Fruit fly (Drosophila melanogaster) whole organism, wandering third instar larva: ENCODE data around the gene CG33253.

Source experiments
- Dfd ChIP-seq: fragments of >200 bp; optimal IDR thresholded peaks from 2 replicates; lab custom pipeline; 2017; ENCODE audit warnings: missing biosample characterization, missing genetic modification characterization
- GATAd ChIP-seq: sonication (Bioruptor generic); optimal IDR thresholded peaks from 2 replicates; lab custom pipeline; 2016; ENCODE audit warnings: missing biosample characterization, missing genetic modification characterization
- Hr78 ChIP-seq: fragments of >200 bp; optimal IDR thresholded peaks from 2 replicates; lab custom pipeline; 2017; ENCODE audit warnings: missing biosample characterization, missing genetic modification characterization
- Jra ChIP-seq: sonication (Bioruptor generic); optimal IDR thresholded peaks from 2 replicates; lab custom pipeline; 2016; ENCODE audit warnings: missing biosample characterization, missing genetic modification characterization
- Myc ChIP-seq: fragments of >200 bp; optimal IDR thresholded peaks from 2 replicates; lab custom pipeline; 2017
- br ChIP-seq: fragments of 200-800 bp; sonication (Bioruptor generic); optimal IDR thresholded peaks from 2 replicates; lab custom pipeline; 2016; ENCODE audit warnings: missing biosample characterization, missing genetic modification characterization
- h ChIP-seq: fragments of 200-800 bp; sonication (Bioruptor generic); optimal IDR thresholded peaks from 3 replicates; lab custom pipeline; 2016; ENCODE audit warnings: missing biosample characterization, mild to moderate bottlenecking, missing genetic modification characterization
- lola ChIP-seq: fragments of >200 bp; optimal IDR thresholded peaks from 2 replicates; lab custom pipeline; 2017; ENCODE audit warnings: missing biosample characterization, missing genetic modification characterization
- sage ChIP-seq: fragments of 200-800 bp; sonication (Bioruptor generic); optimal IDR thresholded peaks from 2 replicates; lab custom pipeline; 2016; ENCODE audit warnings: missing biosample characterization, mild to moderate bottlenecking, missing genetic modification characterization
- tai ChIP-seq: sonication (Bioruptor generic); optimal IDR thresholded peaks from 2 replicates; lab custom pipeline; 2016; ENCODE audit warnings: missing biosample characterization, missing genetic modification characterization
- usp ChIP-seq: fragments of >200 bp; optimal IDR thresholded peaks from 2 replicates; lab custom pipeline; 2017; ENCODE audit warnings: missing biosample characterization, missing genetic modification characterization

- TF ChIP-seq sage (GFP tag; lab: Kevin White, UChicago) = no peak
- no peak for TF ChIP-seq GATAd (GFP tag; lab: Kevin White, UChicago)
- no peak for TF ChIP-seq usp
- no peak for TF ChIP-seq Hr78 (GFP tag; lab: Kevin White, UChicago)
- TF ChIP-seq Dfd (GFP tag; lab: Kevin White, UChicago) = no peak
- TF ChIP-seq lola = no peak
- TF ChIP-seq Jra (GFP tag; lab: Kevin White, UChicago) = no peak
- TF ChIP-seq h (GFP tag; lab: Kevin White, UChicago) = no peak
- TF ChIP-seq br (GFP tag; lab: Kevin White, UChicago) = no peak
- TF ChIP-seq Myc = no peak
- TF ChIP-seq tai (GFP tag; lab: Kevin White, UChicago) = no peak
Measured at dm6 chrX:19171926-19172325, 11.3 kb upstream of the CG33253 start.
